Worm (Caenorhabditis elegans) whole organism, late embryonic: Measurements from ENCODE around the gene C47A10.16.

Experiments
- C08G9.2 ChIP-seq: sonication (generic microtip); optimal IDR thresholded peaks from 2 replicates; lab custom pipeline; 2016; ENCODE audit warnings: mild to moderate bottlenecking, missing genetic modification characterization, moderate library complexity, missing compliant biosample characterization
- C38D4.7 ChIP-seq: fragments of 200-800 bp; sonication (Bioruptor generic); optimal IDR thresholded peaks from 2 replicates; lab custom pipeline; 2018; ENCODE audit warnings: mild to moderate bottlenecking, missing genetic modification characterization, moderate library complexity, missing compliant biosample characterization
- F13H6.1 ChIP-seq: sonication (generic microtip); optimal IDR thresholded peaks from 2 replicates; lab custom pipeline; 2016; ENCODE audit warnings: missing genetic modification characterization, missing compliant biosample characterization
- K02D7.2 ChIP-seq: sonication (generic microtip); optimal IDR thresholded peaks from 2 replicates; lab custom pipeline; 2017; ENCODE audit warnings: mild to moderate bottlenecking, missing genetic modification characterization, missing compliant biosample characterization
- K09A11.1 ChIP-seq: sonication (generic microtip); optimal IDR thresholded peaks from 2 replicates; lab custom pipeline; 2017; ENCODE audit warnings: antibody characterized with exemption, mild to moderate bottlenecking, missing genetic modification characterization, missing compliant biosample characterization; ENCODE audit not compliant: insufficient read depth
- Y22D7AL.16 ChIP-seq: sonication (generic microtip); optimal IDR thresholded peaks from 2 replicates; lab custom pipeline; 2016; ENCODE audit warnings: missing genetic modification characterization, missing compliant biosample characterization
- ahr-1 ChIP-seq: sonication (generic microtip); optimal IDR thresholded peaks from 2 replicates; lab custom pipeline; 2016; ENCODE audit warnings: missing genetic modification characterization, missing compliant biosample characterization
- ama-1 ChIP-seq: fragments of 150-350 bp; optimal IDR thresholded peaks from 2 replicates; lab custom pipeline; 2014
- ceh-14 ChIP-seq: sonication (generic microtip); optimal IDR thresholded peaks from 2 replicates; lab custom pipeline; 2016; ENCODE audit warnings: missing genotype, missing genetic modification characterization, missing compliant biosample characterization
- ceh-18 ChIP-seq: sonication (generic microtip); optimal IDR thresholded peaks from 2 replicates; lab custom pipeline; 2016; ENCODE audit warnings: missing genetic modification characterization, missing compliant biosample characterization
- ceh-19 ChIP-seq: fragments of 200-800 bp; sonication (Bioruptor generic); optimal IDR thresholded peaks from 2 replicates; lab custom pipeline; 2018; ENCODE audit warnings: mild to moderate bottlenecking, missing genetic modification characterization, missing compliant biosample characterization
- ceh-2 ChIP-seq: sonication (generic microtip); optimal IDR thresholded peaks from 2 replicates; lab custom pipeline; 2016; ENCODE audit warnings: missing genotype, missing genetic modification characterization, missing compliant biosample characterization
- ceh-22 ChIP-seq: sonication (generic microtip); optimal IDR thresholded peaks from 2 replicates; lab custom pipeline; 2017; ENCODE audit warnings: missing biosample characterization, missing genetic modification characterization
- ceh-24 ChIP-seq: sonication (generic microtip); optimal IDR thresholded peaks from 2 replicates; lab custom pipeline; 2016; ENCODE audit warnings: mild to moderate bottlenecking, missing genetic modification characterization, missing compliant biosample characterization
- ceh-34 ChIP-seq: sonication (generic microtip); optimal IDR thresholded peaks from 2 replicates; lab custom pipeline; 2016; ENCODE audit warnings: mild to moderate bottlenecking, missing genetic modification characterization, missing compliant biosample characterization
- dmd-4 ChIP-seq: sonication (generic microtip); optimal IDR thresholded peaks from 2 replicates; lab custom pipeline; 2016; ENCODE audit warnings: borderline replicate concordance, missing genetic modification characterization, missing compliant biosample characterization
- eyg-1 ChIP-seq: sonication (generic microtip); optimal IDR thresholded peaks from 2 replicates; lab custom pipeline; 2016; ENCODE audit warnings: missing genotype, missing genetic modification characterization, missing compliant biosample characterization
- fkh-6 ChIP-seq: sonication (generic microtip); optimal IDR thresholded peaks from 2 replicates; lab custom pipeline; 2016; ENCODE audit warnings: missing genetic modification characterization, missing compliant biosample characterization
- hlh-15 ChIP-seq: sonication (generic microtip); optimal IDR thresholded peaks from 2 replicates; lab custom pipeline; 2016; ENCODE audit warnings: missing genetic modification characterization, missing compliant biosample characterization
- lim-6 ChIP-seq: sonication (generic microtip); optimal IDR thresholded peaks from 2 replicates; lab custom pipeline; 2016; ENCODE audit warnings: missing genetic modification characterization, missing compliant biosample characterization
- lin-11 ChIP-seq: fragments of 200-800 bp; sonication (Bioruptor generic); optimal IDR thresholded peaks from 2 replicates; lab custom pipeline; 2018; ENCODE audit warnings: mild to moderate bottlenecking, missing genetic modification characterization, missing compliant biosample characterization
- nfya-1 ChIP-seq: sonication (generic microtip); optimal IDR thresholded peaks from 2 replicates; lab custom pipeline; 2017; ENCODE audit warnings: missing genetic modification characterization, mild to moderate bottlenecking, missing compliant biosample characterization, antibody characterized with exemption, moderate library complexity
- odd-2 ChIP-seq: sonication (generic microtip); optimal IDR thresholded peaks from 2 replicates; lab custom pipeline; 2017; ENCODE audit warnings: antibody characterized with exemption, mild to moderate bottlenecking, missing genetic modification characterization, missing compliant biosample characterization
- pag-3 ChIP-seq: sonication (generic microtip); optimal IDR thresholded peaks from 2 replicates; lab custom pipeline; 2016; ENCODE audit warnings: missing compliant biosample characterization, missing genetic modification characterization, borderline replicate concordance
- pat-9 ChIP-seq: fragments of 200-800 bp; sonication (Bioruptor generic); optimal IDR thresholded peaks from 2 replicates; lab custom pipeline; 2018; ENCODE audit warnings: mild to moderate bottlenecking, missing genetic modification characterization, moderate library complexity, missing compliant biosample characterization
- pax-1 ChIP-seq: fragments of 150-350 bp; optimal IDR thresholded peaks from 2 replicates; lab custom pipeline; 2014; ENCODE audit warnings: missing biosample characterization, missing genetic modification characterization
- pha-2 ChIP-seq: sonication (generic microtip); optimal IDR thresholded peaks from 2 replicates; lab custom pipeline; 2017; ENCODE audit warnings: mild to moderate bottlenecking, missing genetic modification characterization, missing compliant biosample characterization
- pha-4 ChIP-seq: fragments of 150-350 bp; optimal IDR thresholded peaks from 2 replicates; lab custom pipeline; 2018; ENCODE audit warnings: missing biosample characterization, missing genetic modification reagents, missing genetic modification characterization
- pros-1 ChIP-seq: fragments of 150-350 bp; optimal IDR thresholded peaks from 2 replicates; lab custom pipeline; 2014; ENCODE audit warnings: missing biosample characterization, missing genetic modification reagents, missing genetic modification characterization
- rnt-1 ChIP-seq: sonication (generic microtip); optimal IDR thresholded peaks from 2 replicates; lab custom pipeline; 2016; ENCODE audit warnings: missing genetic modification characterization, missing compliant biosample characterization
- sdc-2 ChIP-seq: sonication (generic microtip); optimal IDR thresholded peaks from 2 replicates; lab custom pipeline; 2016; ENCODE audit warnings: missing genotype, missing genetic modification characterization, missing compliant biosample characterization
- sox-4 ChIP-seq: sonication (generic microtip); optimal IDR thresholded peaks from 2 replicates; lab custom pipeline; 2017; ENCODE audit warnings: mild to moderate bottlenecking, missing genetic modification characterization, inconsistent platforms, missing compliant biosample characterization
- unc-3 ChIP-seq, 2 experiments: fragments of 200-800 bp in 1 of 2; sonication (Bioruptor generic) in 1 of 2; sonication (generic microtip) in 1 of 2; conservative IDR thresholded peaks in 1 of 2; optimal IDR thresholded peaks in 1 of 2; 2 replicates each; pipeline versions ENCODE4 v1.3.6 to Lab custom; 2016 to 2022; ENCODE audit warnings: missing compliant biosample characterization in 2 of 2, missing genetic modification characterization in 2 of 2, missing genetic modification reagents in 1 of 2
- unc-42 ChIP-seq: sonication (generic microtip); optimal IDR thresholded peaks from 2 replicates; lab custom pipeline; 2016; ENCODE audit warnings: missing genotype, missing genetic modification characterization, missing compliant biosample characterization
- unc-55 ChIP-seq: sonication (generic microtip); optimal IDR thresholded peaks from 2 replicates; lab custom pipeline; 2017; ENCODE audit warnings: missing biosample characterization, missing genetic modification reagents, missing genetic modification characterization
- unc-86 ChIP-seq: sonication (generic microtip); optimal IDR thresholded peaks from 2 replicates; lab custom pipeline; 2016; ENCODE audit warnings: missing genetic modification characterization, missing compliant biosample characterization

C47A10.16 gene

DNA sequence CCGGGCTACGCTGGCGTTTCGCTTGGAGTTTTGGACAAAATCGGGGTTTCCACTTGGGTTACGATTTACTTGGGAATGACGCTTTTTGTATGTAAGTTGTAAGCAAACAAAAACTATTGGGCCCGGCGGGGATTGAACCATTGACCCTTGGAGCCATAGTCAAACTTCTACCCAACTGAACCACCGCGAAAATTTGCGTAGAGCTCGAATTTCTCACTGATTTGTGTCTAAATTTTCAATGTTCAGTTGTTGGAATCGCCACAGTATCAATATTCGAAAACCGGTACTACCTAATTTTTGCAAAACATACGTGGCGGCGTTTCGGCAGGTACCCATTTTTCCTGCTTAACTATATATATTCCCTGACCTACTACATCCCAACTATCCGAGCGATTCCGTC is 2.8 kb upstream of the C47A10.16 start:
- TF ChIP-seq F13H6.1 (no peak), ceh-14 (no peak), pha-4 (tag; lab: Kevin White, UChicago) (no peak), pax-1 (tag; lab: Kevin White, UChicago) (no peak), pat-9 (no peak), lim-6 (no peak), sdc-2 (no peak), odd-2 (tag; lab: Kevin White, UChicago) (no peak), ahr-1 (tag; lab: Kevin White, UChicago) (no peak)

DNA sequence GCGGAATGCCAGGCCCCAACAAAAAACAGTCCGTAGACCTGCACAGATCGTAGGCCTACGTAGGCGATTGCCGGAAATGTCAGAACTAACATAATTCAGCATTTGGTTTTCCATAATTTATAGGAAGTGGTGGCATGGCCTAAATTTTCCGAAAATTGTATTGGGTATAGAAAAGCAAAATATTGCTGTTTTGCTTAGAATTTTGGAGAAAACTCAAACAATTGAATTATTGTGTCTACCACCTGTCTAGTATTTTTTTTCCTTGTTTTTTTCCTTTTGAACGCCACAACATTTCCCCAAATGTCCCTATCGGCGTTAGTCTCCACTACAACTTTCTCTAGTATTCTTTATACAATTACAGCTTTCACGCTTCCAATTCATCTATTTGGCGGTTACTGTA is 2.3 kb upstream of the C47A10.16 start, which contains the start of gene srh-284:
Gene srh-284 (plus strand): TSS at position 301 of the 400 bp plus-strand sequence.
- no peak for TF ChIP-seq ceh-34 (tag; lab: Kevin White, UChicago)
- TF ChIP-seq C38D4.7: no peak
- TF ChIP-seq sdc-2: no peak
- no peak for TF ChIP-seq C08G9.2 (tag; lab: Kevin White, UChicago)
- TF ChIP-seq pha-2 (tag; lab: Kevin White, UChicago): no peak
- TF ChIP-seq unc-86 (tag; lab: Kevin White, UChicago): no peak
- no peak for TF ChIP-seq eyg-1 (tag; lab: Kevin White, UChicago)
- no peak for TF ChIP-seq hlh-15 (tag; lab: Kevin White, UChicago)
- TF ChIP-seq Y22D7AL.16 (tag; lab: Kevin White, UChicago): no peak

DNA sequence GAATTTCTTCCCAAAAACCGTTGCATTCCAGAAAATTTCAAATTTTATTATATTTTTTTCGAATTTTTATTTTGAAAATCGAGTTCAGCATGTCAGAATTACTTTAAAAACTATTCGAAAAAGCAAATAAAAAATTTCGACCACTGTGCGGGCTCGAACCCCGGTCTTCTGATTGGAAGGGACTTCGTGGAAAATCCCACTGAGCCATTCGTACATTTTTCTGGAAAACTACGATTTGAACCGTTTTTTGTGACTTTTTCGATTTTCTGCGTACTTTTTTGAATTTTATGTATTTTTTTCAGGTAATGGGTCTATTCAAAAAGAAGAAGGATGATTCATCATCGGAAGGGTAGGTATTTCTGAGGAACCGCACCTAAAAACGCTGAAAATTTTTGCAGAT is 9.4 kb downstream of the C47A10.16 start, which contains the start of gene pgp-9:
Gene pgp-9 (plus strand): TSS at position 301 of the 400 bp plus-strand sequence.
- TF ChIP-seq ceh-24 (tag; lab: Kevin White, UChicago): no peak
- no peak for TF ChIP-seq pros-1
- TF ChIP-seq unc-3 (GFP tag; conservative IDR thresholded peaks at IDR 0.05; lab: Robert Waterston, UW): no peak
- no peak for TF ChIP-seq unc-3 (tag; optimal IDR thresholded peaks at IDR 0.05; lab: Kevin White, UChicago)
- no peak for TF ChIP-seq sdc-2
- TF ChIP-seq, all 69 proteins: peak for 0

DNA sequence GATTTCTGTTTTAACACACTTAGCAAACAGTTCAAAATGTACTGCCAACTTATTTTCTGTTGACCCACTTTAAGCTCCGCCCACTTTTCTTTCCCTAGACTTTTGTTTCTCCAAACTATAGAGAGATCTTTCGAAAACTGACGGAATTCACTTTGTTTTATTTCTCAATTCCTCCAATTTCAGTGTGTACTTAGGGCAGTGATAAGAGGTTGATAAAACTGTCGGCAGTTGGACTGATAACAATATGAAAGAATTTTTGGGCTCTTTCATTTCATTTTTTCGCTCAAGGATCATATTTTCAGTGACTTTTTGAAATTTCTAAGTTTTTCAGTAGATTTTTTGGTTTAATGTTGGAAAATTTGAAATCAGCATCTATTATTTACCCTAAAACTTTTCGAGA is 10.0 kb downstream of the C47A10.16 start:
- TF ChIP-seq unc-42: no peak

DNA sequence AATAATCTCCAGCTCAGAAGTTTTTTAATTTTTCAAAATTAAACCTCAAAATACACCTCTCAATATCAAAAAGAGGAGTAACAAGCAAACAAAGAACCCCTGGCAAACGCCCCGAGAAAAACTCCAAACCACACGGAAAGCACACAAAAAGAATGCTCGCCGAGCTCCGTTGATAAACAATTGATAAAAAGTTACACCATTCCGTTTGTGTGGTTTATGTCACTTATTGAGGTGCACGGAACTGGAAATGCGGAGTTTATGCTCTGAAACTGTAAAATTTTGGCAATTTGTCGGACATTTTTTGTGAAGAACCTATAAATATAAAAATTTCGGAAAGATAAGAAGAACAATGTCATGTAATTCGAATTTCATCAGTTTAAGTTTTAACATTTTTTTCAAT is 12.6 kb downstream of the C47A10.16 start:
- TF ChIP-seq ceh-2 (no peak), K02D7.2 (tag; lab: Kevin White, UChicago) (no peak), ceh-18 (tag; lab: Kevin White, UChicago) (no peak), rnt-1 (no peak), eyg-1 (tag; lab: Kevin White, UChicago) (no peak), nfya-1 (no peak), ama-1 (lab: Kevin White, UChicago) (no peak), C08G9.2 (tag; lab: Kevin White, UChicago) (no peak), ceh-22 (tag; lab: Kevin White, UChicago) (no peak), ceh-19 (GFP tag; lab: Kevin White, UChicago) (no peak), ahr-1 (tag; lab: Kevin White, UChicago) (no peak), C38D4.7 (no peak), hlh-15 (tag; lab: Kevin White, UChicago) (no peak), unc-55 (no peak), pros-1 (no peak), fkh-6 (no peak), sox-4 (tag; lab: Kevin White, UChicago) (no peak)

DNA sequence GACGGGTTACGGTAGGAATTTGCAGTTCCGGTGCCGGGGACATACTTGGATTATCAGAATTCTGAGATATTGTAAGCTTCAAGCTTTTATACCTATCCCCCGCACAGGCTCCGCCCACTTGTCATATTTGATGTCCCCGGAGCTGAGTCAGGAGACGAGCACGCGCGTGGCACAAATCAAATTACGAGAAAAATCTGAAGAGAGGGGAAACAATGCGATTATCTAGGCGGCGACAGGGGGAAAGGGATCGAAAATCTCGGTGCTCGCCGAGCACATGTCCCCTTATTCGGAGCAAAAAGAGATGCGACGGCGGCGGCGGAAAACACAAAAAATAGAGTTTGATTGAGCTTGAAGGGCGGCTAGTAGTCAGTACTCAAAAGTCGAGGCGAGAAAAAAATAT is 15.8 kb downstream of the C47A10.16 start, which contains the start of gene R12G8.1:
Gene R12G8.1 (minus strand): TSS at position 63 of the 400 bp plus-strand sequence.
- TF ChIP-seq C38D4.7 (no peak), unc-42 (peak; percentile 98), dmd-4 (tag; lab: Kevin White, UChicago) (no peak), lin-11 (tag; lab: Kevin White, UChicago) (no peak), K09A11.1 (tag; lab: Kevin White, UChicago) (no peak), pag-3 (peak; percentile 1), hlh-15 (tag; lab: Kevin White, UChicago) (no peak), fkh-6 (no peak)
